Worm (Caenorhabditis elegans): ENCODE measurements around the gene fard-1.

fard-1 gene

ce11 chrX:2983996-2984395, 50.8 kb downstream of the fard-1 start, which contains the start of gene osm-5:
Gene osm-5, plus strand, starts transcription at chrX:2984263.
- TF ChIP-seq tab-1 (GFP tag; IDR thresholded peaks at IDR 0.05) = no peak
- TF ChIP-seq ref-1 (GFP tag; conservative IDR thresholded peaks at IDR 0.05) = no peak
- TF ChIP-seq cog-1 (tag; optimal IDR thresholded peaks at IDR 0.05) = no peak
- TF ChIP-seq T22C8.4 (GFP tag; IDR thresholded peaks at IDR 0.05) = no peak
- TF ChIP-seq ztf-23 (GFP tag; IDR thresholded peaks at IDR 0.05) = no peak
- no peak for TF ChIP-seq ztf-29 (GFP tag; IDR thresholded peaks at IDR 0.05)
- no peak for TF ChIP-seq flt-1 (GFP tag; IDR thresholded peaks at IDR 0.05)
- TF ChIP-seq klf-2 (GFP tag; conservative IDR thresholded peaks at IDR 0.05) = no peak
- no peak for TF ChIP-seq med-1 (GFP tag; optimal IDR thresholded peaks at IDR 0.05; ENCODE audit: insufficient read depth)

All from whole organism, midembryonic.